Fruit fly (Drosophila melanogaster) whole organism, pupa: Measurements from ENCODE around the gene CG12177.

ENCODE experiments used
- CG10348 ChIP-seq: fragments of 200-800 bp; sonication (Bioruptor generic); IDR thresholded peaks from 2 replicates; pipeline ENCODE4 v1.3.6; 2022; ENCODE audit warnings: missing biosample characterization, missing genetic modification characterization
- CG12605 ChIP-seq: fragments of 200-800 bp; sonication (Bioruptor generic); IDR thresholded peaks from 2 replicates; pipeline ENCODE4 v1.3.6; 2022; ENCODE audit warnings: missing biosample characterization, missing genetic modification characterization
- CG13204 ChIP-seq: fragments of 200-800 bp; sonication (Bioruptor generic); optimal IDR thresholded peaks from 2 replicates; lab custom pipeline; 2018; ENCODE audit warnings: missing biosample characterization, mild to moderate bottlenecking, missing genetic modification characterization, moderate library complexity
- CG14655 ChIP-seq: fragments of 200-800 bp; sonication (Bioruptor generic); optimal IDR thresholded peaks from 3 replicates; lab custom pipeline; 2017; ENCODE audit warnings: mild to moderate bottlenecking, missing biosample characterization, missing genetic modification reagents, missing genetic modification characterization
- CG15710 ChIP-seq: fragments of 200-800 bp; sonication (Bioruptor generic); optimal IDR thresholded peaks from 2 replicates; lab custom pipeline; 2018; ENCODE audit warnings: missing biosample characterization, mild to moderate bottlenecking, missing genetic modification characterization, moderate library complexity
- CG17806 ChIP-seq: fragments of 200-800 bp; sonication (Bioruptor generic); optimal IDR thresholded peaks from 2 replicates; lab custom pipeline; 2018; ENCODE audit warnings: missing biosample characterization, mild to moderate bottlenecking, missing genetic modification characterization, moderate library complexity
- CG32121 ChIP-seq: fragments of 200-800 bp; sonication (Bioruptor generic); IDR thresholded peaks from 2 replicates; pipeline ENCODE4 v1.3.6; 2022; ENCODE audit warnings: missing biosample characterization, missing genetic modification characterization
- CG34367 ChIP-seq: fragments of 200-800 bp; sonication (Bioruptor generic); optimal IDR thresholded peaks from 2 replicates; lab custom pipeline; 2018; ENCODE audit warnings: missing biosample characterization, mild to moderate bottlenecking, missing genetic modification characterization
- CG4496 ChIP-seq: fragments of 200-800 bp; sonication (Bioruptor generic); IDR thresholded peaks from 3 replicates; pipeline ENCODE4 v1.3.6; 2022; ENCODE audit warnings: missing biosample characterization, missing genetic modification characterization
- CG8159 ChIP-seq: fragments of 200-800 bp; sonication (Bioruptor generic); optimal IDR thresholded peaks from 3 replicates; lab custom pipeline; 2018; ENCODE audit warnings: missing biosample characterization, mild to moderate bottlenecking, missing genetic modification characterization, moderate library complexity
- CG8301 ChIP-seq: fragments of 200-800 bp; sonication (Bioruptor generic); optimal IDR thresholded peaks from 2 replicates; lab custom pipeline; 2018; ENCODE audit warnings: missing biosample characterization, mild to moderate bottlenecking, missing genetic modification characterization
- CG9948 ChIP-seq: fragments of 200-800 bp; sonication (Bioruptor generic); optimal IDR thresholded peaks from 2 replicates; lab custom pipeline; 2018; ENCODE audit warnings: missing biosample characterization, mild to moderate bottlenecking, missing genetic modification characterization, moderate library complexity
- D1 ChIP-seq: fragments of 200-800 bp; sonication (Bioruptor generic); optimal IDR thresholded peaks from 2 replicates; lab custom pipeline; 2018; ENCODE audit warnings: missing biosample characterization, mild to moderate bottlenecking, missing genetic modification characterization, moderate library complexity
- EcR ChIP-seq: fragments of 200-800 bp; sonication (Bioruptor generic); optimal IDR thresholded peaks from 3 replicates; lab custom pipeline; 2019; ENCODE audit warnings: missing biosample characterization, missing genetic modification characterization, mild to moderate bottlenecking, moderate library complexity, missing genetic modification reagents
- Ets98B ChIP-seq: fragments of 200-800 bp; sonication (Bioruptor generic); IDR thresholded peaks from 2 replicates; pipeline ENCODE4 v1.3.6; 2022; ENCODE audit warnings: missing biosample characterization, missing genetic modification characterization
- Pif1A ChIP-seq: fragments of 200-800 bp; sonication (Bioruptor generic); optimal IDR thresholded peaks from 3 replicates; lab custom pipeline; 2016; ENCODE audit warnings: missing biosample characterization, missing genetic modification characterization
- Pif1B ChIP-seq: fragments of 200-800 bp; sonication (Bioruptor generic); optimal IDR thresholded peaks from 3 replicates; lab custom pipeline; 2016; ENCODE audit warnings: missing biosample characterization, missing genetic modification characterization
- Snoo ChIP-seq: fragments of 200-800 bp; sonication (Bioruptor generic); optimal IDR thresholded peaks from 3 replicates; lab custom pipeline; 2017; ENCODE audit warnings: missing biosample characterization, mild to moderate bottlenecking, missing genetic modification characterization, inconsistent platforms
- fd96Ca ChIP-seq: fragments of 200-800 bp; sonication (Bioruptor generic); IDR thresholded peaks from 3 replicates; pipeline ENCODE4 v1.3.6; 2022; ENCODE audit warnings: missing biosample characterization, missing genetic modification characterization
- gl ChIP-seq: fragments of 200-800 bp; sonication (Bioruptor generic); optimal IDR thresholded peaks from 2 replicates; lab custom pipeline; 2018; ENCODE audit warnings: missing biosample characterization, mild to moderate bottlenecking, missing genetic modification characterization
- rn ChIP-seq: fragments of 200-800 bp; sonication (Bioruptor generic); IDR thresholded peaks from 2 replicates; pipeline ENCODE4 v1.3.6; 2022; ENCODE audit warnings: missing biosample characterization, missing genetic modification characterization

The CG12177 gene

dm6 chrX:13680262-13680661 lies at the start of gene CG12177:
Gene CG12177, minus strand, starts transcription at chrX:13680500.
- no peak for TF ChIP-seq D1 (tag; lab: Kevin White, UChicago)
- no peak for TF ChIP-seq CG34367
- no peak for TF ChIP-seq Snoo (tag; lab: Kevin White, UChicago)
- TF ChIP-seq CG9948 (tag; lab: Kevin White, UChicago): no peak
- TF ChIP-seq CG4496: no peak
- no peak for TF ChIP-seq Pif1B
- TF ChIP-seq CG14655 (GFP tag; lab: Kevin White, UChicago): no peak
- TF ChIP-seq CG8159: no peak
- TF ChIP-seq gl (tag; lab: Kevin White, UChicago): no peak
- TF ChIP-seq CG17806: no peak

- no peak for TF ChIP-seq CG10348 (GFP tag; lab: Robert Waterston, UW)
- no peak for TF ChIP-seq Pif1A
- no peak for TF ChIP-seq CG8301
- TF ChIP-seq Ets98B (GFP tag; lab: Robert Waterston, UW): no peak
- TF ChIP-seq CG9948 (tag; lab: Kevin White, UChicago): no peak
- no peak for TF ChIP-seq CG34367
- TF ChIP-seq, all 21 proteins: peak for 0
Observed at dm6 chrX:13721934-13722333, 41.6 kb upstream of the CG12177 start, which contains the start of the genes Mrgn1 and mus101. Gene Mrgn1, minus strand, starts transcription at chrX:13721977. Gene mus101, plus strand, starts transcription at chrX:13722246.

- no peak for TF ChIP-seq Pif1B
- no peak for TF ChIP-seq CG17806
- TF ChIP-seq CG8301: no peak
Observed at dm6 chrX:13717982-13718402, 37.7 kb upstream of the CG12177 start, which contains the start of gene Nadsyn. Gene Nadsyn, minus strand, starts transcription at chrX:13718285.

dm6 chrX:13699666-13700065 lies 19.4 kb upstream of the CG12177 start:
- TF ChIP-seq Pif1B (no peak), CG17806 (no peak), D1 (tag; lab: Kevin White, UChicago) (no peak), CG15710 (no peak)
- TF ChIP-seq, all 21 proteins: peak for 0

- TF ChIP-seq CG14655 (GFP tag; lab: Kevin White, UChicago) (peak; percentile 15), CG13204 (no peak), CG4496 (peak; percentile 63; the same call in 1 of the 3 replicates), CG10348 (GFP tag; lab: Robert Waterston, UW) (no peak), rn (no peak), D1 (tag; lab: Kevin White, UChicago) (no peak), fd96Ca (no peak), CG12605 (GFP tag; lab: Robert Waterston, UW) (no peak), Pif1A (no peak), CG17806 (no peak), Snoo (tag; lab: Kevin White, UChicago) (no peak), CG8159 (no peak), Ets98B (GFP tag; lab: Robert Waterston, UW) (peak; percentile 43; the same call in 1 of the 2 replicates), CG15710 (no peak), CG8301 (peak; percentile 8), Pif1B (no peak), gl (tag; lab: Kevin White, UChicago) (no peak), CG9948 (tag; lab: Kevin White, UChicago) (no peak), CG34367 (no peak), CG32121 (GFP tag; lab: Robert Waterston, UW) (0 out of 2 replicates have a peak, but pooled peaks have one; percentile 19), EcR (GFP tag; lab: Kevin White, UChicago) (no peak)
Observed at dm6 chrX:13698717-13699427, 18.6 kb upstream of the CG12177 start.

- no peak for TF ChIP-seq CG8159
- TF ChIP-seq CG10348 (GFP tag; lab: Robert Waterston, UW): no peak
- TF ChIP-seq CG8301: no peak
- no peak for TF ChIP-seq rn
- TF ChIP-seq, all 21 proteins: peak for 0
Observed at dm6 chrX:13691992-13692391, 11.7 kb upstream of the CG12177 start, which contains the start of gene Nna1. Gene Nna1, plus strand, starts transcription at chrX:13692292.

- TF ChIP-seq rn (no peak), CG13204 (no peak), D1 (tag; lab: Kevin White, UChicago) (no peak), CG8159 (no peak), CG15710 (no peak), Pif1B (no peak), CG10348 (GFP tag; lab: Robert Waterston, UW) (no peak), CG34367 (no peak), Snoo (tag; lab: Kevin White, UChicago) (no peak), CG32121 (GFP tag; lab: Robert Waterston, UW) (no peak), CG17806 (no peak), EcR (GFP tag; lab: Kevin White, UChicago) (no peak), CG9948 (tag; lab: Kevin White, UChicago) (no peak), CG4496 (no peak), CG14655 (GFP tag; lab: Kevin White, UChicago) (no peak), Ets98B (GFP tag; lab: Robert Waterston, UW) (no peak), fd96Ca (no peak), Pif1A (no peak)
Observed at dm6 chrX:13682652-13683051, 2.4 kb upstream of the CG12177 start, which contains the start of gene CG11158. Gene CG11158, plus strand, starts transcription at chrX:13682952.
